Worm (Caenorhabditis elegans) whole organism, L3 larva: ENCODE measurements around the gene gtl-1.

ENCODE experiments used
- R02D3.7 ChIP-seq: fragments of 150-350 bp; optimal IDR thresholded peaks from 2 replicates; lab custom pipeline; 2014; ENCODE audit warnings: missing biosample characterization, missing genetic modification characterization
- ZK546.5 ChIP-seq: sonication (generic microtip); optimal IDR thresholded peaks from 2 replicates; lab custom pipeline; 2017; ENCODE audit warnings: missing biosample characterization, missing genetic modification characterization
- aly-2 ChIP-seq: fragments of 150-350 bp; optimal IDR thresholded peaks from 2 replicates; lab custom pipeline; 2014; ENCODE audit warnings: missing biosample characterization, missing genetic modification characterization
- ama-1 ChIP-seq: fragments of 150-350 bp; optimal IDR thresholded peaks from 2 replicates; lab custom pipeline; 2018
- ceh-28 ChIP-seq: fragments of 150-350 bp; optimal IDR thresholded peaks from 2 replicates; lab custom pipeline; 2014; ENCODE audit warnings: missing biosample characterization, missing genetic modification reagents, missing genetic modification characterization
- ceh-82 ChIP-seq: fragments of 150-350 bp; optimal IDR thresholded peaks from 2 replicates; lab custom pipeline; 2014; ENCODE audit warnings: missing biosample characterization, missing genetic modification characterization
- ceh-9 ChIP-seq: sonication (generic microtip); optimal IDR thresholded peaks from 2 replicates; lab custom pipeline; 2018; ENCODE audit warnings: missing biosample characterization, missing genetic modification characterization
- daf-12 ChIP-seq: fragments of 150-350 bp; optimal IDR thresholded peaks from 2 replicates; lab custom pipeline; 2014; ENCODE audit warnings: missing biosample characterization, missing genetic modification reagents, missing genetic modification characterization
- egl-5 ChIP-seq: fragments of 150-350 bp; optimal IDR thresholded peaks from 2 replicates; lab custom pipeline; 2017; ENCODE audit warnings: missing biosample characterization, missing genetic modification reagents, missing genetic modification characterization, inconsistent platforms
- elt-1 ChIP-seq: fragments of 150-350 bp; optimal IDR thresholded peaks from 2 replicates; lab custom pipeline; 2014; ENCODE audit warnings: missing biosample characterization, missing genetic modification characterization
- elt-2 ChIP-seq: sonication (generic microtip); optimal IDR thresholded peaks from 2 replicates; lab custom pipeline; 2016; ENCODE audit warnings: missing genetic modification reagents, mild to moderate bottlenecking, missing genetic modification characterization, missing compliant biosample characterization
- elt-3 ChIP-seq, 3 experiments: fragments of 150-350 bp in 1 of 3; sonication (generic microtip) in 2 of 3; optimal IDR thresholded peaks; 2 replicates in 2 of 3; 4 replicates in 1 of 3; lab custom pipeline; 2014 to 2017; ENCODE audit warnings: missing biosample characterization in 3 of 3, missing genetic modification characterization in 3 of 3
- eor-1 ChIP-seq, 2 experiments: fragments of 150-350 bp; optimal IDR thresholded peaks; 2 replicates each; lab custom pipeline; 2014 to 2018; ENCODE audit warnings: missing biosample characterization in 2 of 2, missing genetic modification characterization in 2 of 2
- fkh-10 ChIP-seq: sonication (generic microtip); optimal IDR thresholded peaks from 2 replicates; lab custom pipeline; 2017; ENCODE audit warnings: missing biosample characterization, missing genetic modification reagents, missing genetic modification characterization
- fos-1 ChIP-seq: fragments of 150-350 bp; optimal IDR thresholded peaks from 2 replicates; lab custom pipeline; 2014; ENCODE audit warnings: missing biosample characterization, missing genetic modification characterization
- hmg-11 ChIP-seq: sonication (generic microtip); optimal IDR thresholded peaks from 2 replicates; lab custom pipeline; 2016; ENCODE audit warnings: missing genetic modification characterization, missing compliant biosample characterization
- lin-15B ChIP-seq: fragments of 150-350 bp; optimal IDR thresholded peaks from 2 replicates; lab custom pipeline; 2014; ENCODE audit warnings: missing biosample characterization, missing genetic modification characterization
- lsy-12 ChIP-seq: sonication (generic microtip); optimal IDR thresholded peaks from 2 replicates; lab custom pipeline; 2016; ENCODE audit warnings: mild to moderate bottlenecking, missing genetic modification characterization, missing compliant biosample characterization
- mdl-1 ChIP-seq: fragments of 150-350 bp; optimal IDR thresholded peaks from 2 replicates; lab custom pipeline; 2014; ENCODE audit warnings: missing biosample characterization, missing genetic modification characterization
- mml-1 ChIP-seq: fragments of 150-350 bp; sonication (generic microtip); optimal IDR thresholded peaks from 3 replicates; lab custom pipeline; 2014; ENCODE audit warnings: missing biosample characterization, missing genetic modification characterization
- nfya-1 ChIP-seq: sonication (generic microtip); optimal IDR thresholded peaks from 2 replicates; lab custom pipeline; 2017; ENCODE audit warnings: missing genetic modification characterization, mild to moderate bottlenecking, missing compliant biosample characterization, antibody characterized with exemption, moderate library complexity; ENCODE audit not compliant: insufficient read depth
- nhr-11 ChIP-seq: fragments of 150-350 bp; optimal IDR thresholded peaks from 2 replicates; lab custom pipeline; 2014; ENCODE audit warnings: missing biosample characterization, missing genetic modification characterization
- nhr-12 ChIP-seq: fragments of 150-350 bp; optimal IDR thresholded peaks from 2 replicates; lab custom pipeline; 2014; ENCODE audit warnings: missing biosample characterization, missing genetic modification characterization
- nhr-23 ChIP-seq: fragments of 150-350 bp; optimal IDR thresholded peaks from 2 replicates; lab custom pipeline; 2014; ENCODE audit warnings: missing biosample characterization, missing genetic modification reagents, missing genetic modification characterization
- nhr-237 ChIP-seq: fragments of 150-350 bp; optimal IDR thresholded peaks from 2 replicates; lab custom pipeline; 2014; ENCODE audit warnings: missing biosample characterization, missing genetic modification characterization
- nhr-28 ChIP-seq: fragments of 150-350 bp; optimal IDR thresholded peaks from 2 replicates; lab custom pipeline; 2014; ENCODE audit warnings: missing biosample characterization, missing genetic modification characterization
- nhr-43 ChIP-seq: sonication (generic microtip); optimal IDR thresholded peaks from 2 replicates; lab custom pipeline; 2016; ENCODE audit warnings: mild to moderate bottlenecking, missing genetic modification characterization, missing compliant biosample characterization; ENCODE audit not compliant: poor library complexity, severe bottlenecking
- nhr-67 ChIP-seq: fragments of 150-350 bp; optimal IDR thresholded peaks from 2 replicates; lab custom pipeline; 2014; ENCODE audit warnings: missing biosample characterization, missing genetic modification characterization
- nhr-76 ChIP-seq: fragments of 150-350 bp; sonication (generic microtip); optimal IDR thresholded peaks from 5 replicates; lab custom pipeline; 2014; ENCODE audit warnings: missing biosample characterization, missing genetic modification characterization
- pha-4 ChIP-seq: fragments of 150-350 bp; optimal IDR thresholded peaks from 2 replicates; lab custom pipeline; 2014; ENCODE audit warnings: missing biosample characterization, missing genetic modification reagents, missing genetic modification characterization
- pqm-1 ChIP-seq: fragments of 150-350 bp; optimal IDR thresholded peaks from 2 replicates; lab custom pipeline; 2017; ENCODE audit warnings: missing biosample characterization, missing genetic modification characterization, inconsistent platforms
- sea-2 ChIP-seq: fragments of 150-350 bp; sonication (generic microtip); optimal IDR thresholded peaks from 4 replicates; lab custom pipeline; 2014; ENCODE audit warnings: missing biosample characterization, missing genetic modification reagents, missing genetic modification characterization
- skn-1 ChIP-seq: fragments of 150-350 bp; optimal IDR thresholded peaks from 2 replicates; lab custom pipeline; 2014; ENCODE audit warnings: missing biosample characterization, missing genetic modification characterization
- snpc-4 ChIP-seq: fragments of 150-350 bp; optimal IDR thresholded peaks from 2 replicates; lab custom pipeline; 2014; ENCODE audit warnings: missing biosample characterization, missing genetic modification characterization
- tbx-2 ChIP-seq: sonication (generic microtip); optimal IDR thresholded peaks from 2 replicates; lab custom pipeline; 2016; ENCODE audit warnings: mild to moderate bottlenecking, missing genetic modification characterization, missing compliant biosample characterization
- unc-39 ChIP-seq: sonication (generic microtip); optimal IDR thresholded peaks from 4 replicates; lab custom pipeline; 2017; ENCODE audit warnings: missing biosample characterization, missing genetic modification characterization
- unc-62 ChIP-seq: fragments of 150-350 bp; sonication (generic microtip); optimal IDR thresholded peaks from 4 replicates; lab custom pipeline; 2014; ENCODE audit warnings: missing biosample characterization, missing genetic modification reagents, missing genetic modification characterization
- zag-1 ChIP-seq: fragments of 150-350 bp; optimal IDR thresholded peaks from 2 replicates; lab custom pipeline; 2014; ENCODE audit warnings: missing biosample characterization, missing genetic modification characterization
- ztf-11 ChIP-seq: fragments of 150-350 bp; optimal IDR thresholded peaks from 2 replicates; lab custom pipeline; 2014; ENCODE audit warnings: missing biosample characterization, missing genetic modification characterization
- ztf-4 ChIP-seq: fragments of 150-350 bp; optimal IDR thresholded peaks from 2 replicates; lab custom pipeline; 2014; ENCODE audit warnings: missing biosample characterization, missing genetic modification characterization

gtl-1 gene

ce11 chrIV:11259485-11259972, at the start of gene gtl-1:
Gene gtl-1, minus strand, starts transcription at chrIV:11259535.
- TF ChIP-seq elt-2 (tag; lab: Kevin White, UChicago) = peak; percentile 87
- TF ChIP-seq eor-1 (tag; optimal IDR thresholded peaks at IDR 0.05; lab: Kevin White, UChicago) = no peak
- TF ChIP-seq nhr-237 = no peak
- TF ChIP-seq pqm-1 = peak; percentile 27
- TF ChIP-seq daf-12 (tag; lab: Kevin White, UChicago) = no peak
- no peak for TF ChIP-seq ceh-28 (tag; lab: Kevin White, UChicago)
- TF ChIP-seq nhr-12 = no peak
- TF ChIP-seq pha-4 = peak; percentile 8
- no peak for TF ChIP-seq nhr-67 (tag; lab: Kevin White, UChicago)

DNA sequence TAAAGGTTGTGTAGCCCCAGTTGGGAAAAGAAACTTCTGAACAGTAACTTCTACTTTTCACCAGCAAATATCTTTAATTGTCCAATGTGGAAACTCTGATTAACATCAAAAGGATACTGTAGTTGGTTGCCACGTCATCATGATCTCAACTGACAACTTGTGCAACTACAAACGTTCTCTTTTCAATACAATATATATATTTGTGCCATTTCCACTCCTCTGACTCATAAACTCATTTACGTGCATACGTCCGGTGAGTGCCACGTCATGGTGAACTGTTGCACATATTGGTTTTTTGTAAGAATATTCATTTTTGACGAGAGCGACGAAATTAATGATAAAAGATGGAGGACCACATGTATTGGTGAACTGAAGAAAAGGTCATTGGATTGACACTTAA, 48.4 kb upstream of the gtl-1 start:
- TF ChIP-seq lsy-12 (tag; lab: Kevin White, UChicago) (peak; percentile 42), ztf-11 (tag; lab: Kevin White, UChicago) (no peak), pha-4 (peak; percentile 16), nhr-237 (no peak), mml-1 (tag; lab: Kevin White, UChicago) (no peak)

DNA sequence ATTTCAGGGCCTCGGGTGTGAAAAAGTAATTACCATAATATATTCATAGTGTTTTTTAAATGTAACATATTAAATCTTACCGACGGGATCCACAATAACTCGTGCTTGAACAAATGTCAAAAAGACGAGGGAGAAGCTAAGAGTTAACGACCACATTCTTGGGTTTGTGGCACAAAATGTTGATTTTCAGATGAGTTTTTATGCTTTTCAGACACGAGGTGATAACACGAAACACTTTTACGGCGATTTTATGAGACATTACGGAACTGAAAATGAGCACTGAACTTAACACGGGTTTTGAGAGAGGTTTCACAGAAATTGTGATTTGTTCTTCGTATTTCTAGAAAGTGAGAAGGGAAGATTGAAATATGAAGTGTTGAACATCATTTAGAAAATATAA, 47.2 kb upstream of the gtl-1 start, which contains the start of gene B0035.13:
TSS of gene B0035.13 (minus strand) at position 173 of the 400 bp plus-strand sequence.
- TF ChIP-seq snpc-4 (tag; lab: Kevin White, UChicago) (no peak), elt-2 (tag; lab: Kevin White, UChicago) (peak; percentile 61)

DNA sequence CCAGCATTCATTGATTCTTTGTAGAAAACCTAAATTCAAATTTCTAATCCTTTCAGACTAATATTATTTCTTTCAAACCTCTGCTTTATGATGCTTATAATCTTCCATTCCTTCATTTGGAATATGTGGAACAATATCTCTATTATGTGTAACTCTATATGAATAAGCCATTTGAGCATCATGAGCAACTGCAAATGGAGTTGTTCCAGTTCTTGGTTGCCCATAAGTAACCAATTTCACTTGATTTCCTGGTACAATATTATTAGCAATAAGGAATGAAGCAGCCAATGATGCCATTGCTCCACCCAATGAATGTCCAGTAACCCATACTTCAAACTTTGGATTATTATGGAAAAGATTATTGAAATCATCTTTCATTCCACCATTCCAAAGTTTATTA, 45.6 kb upstream of the gtl-1 start:
- TF ChIP-seq lsy-12 (tag; lab: Kevin White, UChicago) (no peak), nhr-237 (no peak), sea-2 (GFP tag; lab: Kevin White, UChicago) (no peak), elt-3 (tag; optimal IDR thresholded peaks at IDR 0.05; lab: Kevin White, UChicago) (no peak), fos-1 (tag; lab: Kevin White, UChicago) (no peak)

DNA sequence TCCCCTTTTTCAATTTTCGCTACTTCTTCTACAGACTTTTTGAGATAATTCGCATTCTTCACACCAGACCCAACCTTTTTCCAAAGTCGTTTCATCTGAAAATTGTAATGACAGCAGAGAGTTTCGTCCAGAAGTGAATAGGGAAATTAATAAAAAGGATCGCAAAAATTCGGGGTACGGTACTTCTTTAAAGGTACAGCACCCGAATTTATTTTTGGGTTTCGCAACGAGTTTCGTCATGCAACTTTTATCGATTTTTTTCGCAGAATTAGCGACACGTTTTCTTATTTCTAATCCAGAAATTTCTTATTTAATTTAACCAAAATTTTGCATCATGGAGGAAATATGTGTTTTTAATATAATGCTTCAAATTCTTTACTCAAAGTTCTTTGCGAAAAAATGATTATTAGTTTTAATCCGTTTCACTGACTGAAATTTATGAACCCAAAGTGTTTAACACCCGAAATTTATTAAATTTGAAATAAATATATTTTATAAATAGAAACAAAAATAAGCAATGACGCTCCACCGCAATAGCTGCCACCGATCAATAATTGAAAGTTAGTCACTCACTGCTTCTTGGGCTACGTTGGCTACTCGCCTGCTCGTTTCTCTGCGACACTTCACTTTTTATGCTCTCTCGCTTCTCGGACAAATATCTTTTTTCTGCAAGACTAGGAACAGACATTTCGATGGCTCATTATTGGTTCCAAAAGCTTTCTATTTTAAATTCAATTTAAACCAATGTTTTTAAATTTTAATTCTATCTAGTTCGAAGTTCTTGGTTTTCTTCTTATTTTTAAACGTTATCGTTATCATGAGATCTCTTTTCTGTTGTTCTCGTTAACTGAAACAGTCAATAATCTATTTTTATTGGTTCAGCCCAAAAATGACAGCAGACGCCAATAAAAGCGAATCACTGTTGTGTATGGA, 39.1 kb upstream of the gtl-1 start, which contains the start of the genes B0035.15 and dnj-1:
TSS of gene B0035.15 (minus strand) at position 99 of the 933 bp plus-strand sequence.
TSS of gene dnj-1 (plus strand) at position 883 of the 933 bp plus-strand sequence.
- TF ChIP-seq nhr-76 (tag; lab: Kevin White, UChicago) = no peak
- no peak for TF ChIP-seq ZK546.5
- no peak for TF ChIP-seq elt-3 (tag; optimal IDR thresholded peaks at IDR 0.05; lab: Kevin White, UChicago)
- peak; percentile 57 for TF ChIP-seq hmg-11 (tag; lab: Kevin White, UChicago)
- TF ChIP-seq aly-2 (tag; lab: Kevin White, UChicago) = no peak
- peak; percentile 73 for TF ChIP-seq lin-15B (tag; lab: Kevin White, UChicago)
- no peak for TF ChIP-seq nhr-11 (tag; lab: Kevin White, UChicago)
- TF ChIP-seq egl-5 (tag; lab: Kevin White, UChicago) = peak; percentile 6
- TF ChIP-seq ztf-4 = no peak
- peak; percentile 7 for TF ChIP-seq elt-2 (tag; lab: Kevin White, UChicago)
- no peak for TF ChIP-seq skn-1 (tag; lab: Kevin White, UChicago)
- TF ChIP-seq sea-2 (GFP tag; lab: Kevin White, UChicago) = no peak
- TF ChIP-seq nhr-67 (tag; lab: Kevin White, UChicago) = no peak
- TF ChIP-seq ceh-9 = no peak
- no peak for TF ChIP-seq mml-1 (tag; lab: Kevin White, UChicago)
- TF ChIP-seq ceh-28 (tag; lab: Kevin White, UChicago) = peak; percentile 57
- TF ChIP-seq nhr-28 (tag; lab: Kevin White, UChicago) = no peak
- no peak for TF ChIP-seq lsy-12 (tag; lab: Kevin White, UChicago)
- peak; percentile 74 for TF ChIP-seq nfya-1 (tag; lab: Kevin White, UChicago)
- no peak for TF ChIP-seq mdl-1 (tag; lab: Kevin White, UChicago)
- no peak for TF ChIP-seq fkh-10 (GFP tag; lab: Kevin White, UChicago)
- no peak for TF ChIP-seq ztf-11 (tag; lab: Kevin White, UChicago)
- TF ChIP-seq zag-1 = no peak
- no peak for TF ChIP-seq pqm-1
- no peak for TF ChIP-seq ama-1
- TF ChIP-seq elt-1 (tag; lab: Kevin White, UChicago) = no peak
- no peak for TF ChIP-seq nhr-237
- peak; percentile 63 for TF ChIP-seq pha-4
- TF ChIP-seq unc-39 = no peak
- peak; percentile 0 for TF ChIP-seq nhr-23
- TF ChIP-seq fos-1 (tag; lab: Kevin White, UChicago) = no peak
- no peak for TF ChIP-seq eor-1 (tag; optimal IDR thresholded peaks at IDR 0.05; lab: Kevin White, UChicago)
- TF ChIP-seq nhr-43 (tag; lab: Kevin White, UChicago) = no peak
- no peak for TF ChIP-seq ceh-82
- no peak for TF ChIP-seq nhr-12
- TF ChIP-seq snpc-4 (tag; lab: Kevin White, UChicago) = peak; percentile 33
- TF ChIP-seq tbx-2 (tag; lab: Kevin White, UChicago) = no peak
- no peak for TF ChIP-seq unc-62 (GFP tag; lab: Kevin White, UChicago)
- TF ChIP-seq R02D3.7 (tag; lab: Kevin White, UChicago) = no peak
